Worm (Caenorhabditis elegans) whole organism, young adult: ENCODE measurements around the gene E02C12.10.

Experiments
- F57A8.1 ChIP-seq: fragments of 200-800 bp; sonication (Bioruptor generic); optimal IDR thresholded peaks from 2 replicates; lab custom pipeline; 2018; ENCODE audit warnings: mild to moderate bottlenecking, missing genetic modification characterization, moderate library complexity, missing compliant biosample characterization
- akir-1 ChIP-seq: fragments of 200-800 bp; sonication (Bioruptor generic); optimal IDR thresholded peaks from 2 replicates; lab custom pipeline; 2018; ENCODE audit warnings: mild to moderate bottlenecking, missing genetic modification characterization, moderate library complexity, missing compliant biosample characterization
- efl-1 ChIP-seq: fragments of 150-350 bp; optimal IDR thresholded peaks from 2 replicates; lab custom pipeline; 2014; ENCODE audit warnings: missing biosample characterization, missing genetic modification reagents, missing genetic modification characterization
- fkh-3 ChIP-seq: sonication (generic microtip); optimal IDR thresholded peaks from 2 replicates; lab custom pipeline; 2016; ENCODE audit warnings: mild to moderate bottlenecking, missing genetic modification characterization, missing compliant biosample characterization
- lin-26 ChIP-seq: fragments of 200-800 bp; sonication (Bioruptor generic); IDR thresholded peaks from 2 replicates; pipeline ENCODE4 v1.3.6; 2022; ENCODE audit warnings: missing genetic modification reagents, missing genetic modification characterization, missing compliant biosample characterization
- lin-35 ChIP-seq, 3 experiments: fragments of 150-350 bp in 2 of 3; sonication (generic microtip) in 1 of 3; optimal IDR thresholded peaks; 2 replicates each; lab custom pipeline; 2014 to 2018; ENCODE audit warnings: missing biosample characterization in 3 of 3, missing genetic modification characterization in 3 of 3, missing genetic modification reagents in 3 of 3
- mcd-1 ChIP-seq: fragments of 200-800 bp; sonication (Bioruptor generic); IDR thresholded peaks from 2 replicates; pipeline ENCODE4 v1.3.6; 2022; ENCODE audit warnings: missing genetic modification reagents, missing genetic modification characterization, missing compliant biosample characterization
- mes-4 ChIP-seq: sonication (generic microtip); optimal IDR thresholded peaks from 2 replicates; lab custom pipeline; 2016; ENCODE audit warnings: missing genotype, missing genetic modification characterization, missing compliant biosample characterization
- nhr-179 ChIP-seq: sonication (generic microtip); optimal IDR thresholded peaks from 2 replicates; lab custom pipeline; 2016; ENCODE audit warnings: mild to moderate bottlenecking, missing genetic modification characterization, missing compliant biosample characterization
- nhr-80 ChIP-seq: sonication (generic microtip); optimal IDR thresholded peaks from 2 replicates; lab custom pipeline; 2016; ENCODE audit warnings: missing genetic modification characterization, missing compliant biosample characterization

- TF ChIP-seq akir-1 (GFP tag; lab: Kevin White, UChicago) (no peak), lin-35 (GFP tag; optimal IDR thresholded peaks at IDR 0.05; lab: Kevin White, UChicago) (peak in 1 of 3 experiments; percentile 49), lin-26 (GFP tag; lab: Robert Waterston, UW) (peak; percentile 45), nhr-179 (no peak), mes-4 (tag; lab: Kevin White, UChicago) (no peak), efl-1 (GFP tag; lab: Kevin White, UChicago) (no peak), mcd-1 (GFP tag; lab: Robert Waterston, UW) (peak; percentile 49; the same call in 1 of the 2 replicates), nhr-80 (tag; lab: Kevin White, UChicago) (no peak), fkh-3 (no peak), F57A8.1 (GFP tag; lab: Kevin White, UChicago) (no peak)
These were observed 37.9 kb downstream of the E02C12.10 start for ce11 chrV:9340318-9340717.
